Fruit fly (Drosophila melanogaster): ENCODE data around the gene Prosalpha4.

The Prosalpha4 gene

DNA sequence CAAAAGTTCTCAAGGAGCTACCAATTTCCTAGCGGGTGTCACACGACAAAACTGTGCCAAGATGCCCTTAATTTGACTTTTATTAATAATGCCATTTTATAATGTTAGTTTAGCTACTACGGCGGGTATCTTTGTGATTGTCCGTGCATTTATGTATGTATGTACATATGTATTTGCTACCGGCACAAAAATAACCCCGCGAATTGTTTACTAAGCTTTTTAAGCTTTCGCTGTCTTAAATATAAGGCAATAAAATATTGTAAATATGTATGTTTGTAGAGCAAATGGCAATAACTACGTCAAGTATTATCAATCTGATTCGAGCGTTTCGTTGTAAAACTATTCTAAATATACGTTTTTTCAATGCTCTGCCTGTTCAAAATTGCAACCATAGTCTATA, 32.9 kb downstream of the Prosalpha4 start:
- no peak for TF ChIP-seq Myc (optimal IDR thresholded peaks at IDR 0.05)

DNA sequence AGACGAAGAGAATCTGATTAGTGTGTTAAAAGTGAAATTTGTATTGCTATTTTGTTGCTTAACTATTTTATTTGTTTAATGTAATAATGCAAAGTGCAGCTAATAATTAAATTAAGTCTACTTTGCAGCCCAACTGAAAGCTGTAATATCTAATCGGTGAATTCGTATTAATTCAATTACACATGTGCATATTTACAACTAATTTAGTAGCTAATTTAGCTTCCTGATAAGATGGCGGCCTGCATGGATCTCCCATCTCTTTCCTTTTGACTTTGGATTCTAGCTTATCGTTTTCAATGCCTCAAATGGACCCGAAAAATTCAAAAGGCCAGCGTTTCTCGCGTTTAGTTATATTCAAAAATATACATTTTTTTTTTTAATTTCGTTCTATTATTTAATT, 33.7 kb downstream of the Prosalpha4 start:
- TF ChIP-seq Myc (optimal IDR thresholded peaks at IDR 0.05) (no peak), h (optimal IDR thresholded peaks at IDR 0.05) (no peak), ttk (optimal IDR thresholded peaks at IDR 0.05) (no peak), psq (optimal IDR thresholded peaks at IDR 0.05) (no peak), Sin3A (optimal IDR thresholded peaks at IDR 0.05) (no peak), insv (optimal IDR thresholded peaks at IDR 0.05) (no peak)

dm6 chrX:16313078-16313875, 37.2 kb downstream of the Prosalpha4 start, which contains the start of the genes CG9915 and SWIP:
TSS of gene CG9915 (minus strand) at chrX:16313138.
TSS of gene SWIP (plus strand) at chrX:16313709.
- TF ChIP-seq psq (optimal IDR thresholded peaks at IDR 0.05) (no peak), Sin3A (optimal IDR thresholded peaks at IDR 0.05) (no peak), insv (optimal IDR thresholded peaks at IDR 0.05) (no peak), Myc (optimal IDR thresholded peaks at IDR 0.05) (no peak), h (optimal IDR thresholded peaks at IDR 0.05) (no peak), ttk (optimal IDR thresholded peaks at IDR 0.05) (no peak)

dm6 chrX:16318858-16319557, 42.9 kb downstream of the Prosalpha4 start:
- no peak for TF ChIP-seq Myc (optimal IDR thresholded peaks at IDR 0.05)
- no peak for TF ChIP-seq insv (optimal IDR thresholded peaks at IDR 0.05)
- no peak for TF ChIP-seq Sin3A (optimal IDR thresholded peaks at IDR 0.05)
- TF ChIP-seq psq (optimal IDR thresholded peaks at IDR 0.05) = no peak
- no peak for TF ChIP-seq ttk (optimal IDR thresholded peaks at IDR 0.05)

dm6 chrX:16319558-16319924, 43.5 kb downstream of the Prosalpha4 start:
- TF ChIP-seq psq (optimal IDR thresholded peaks at IDR 0.05) (no peak), ttk (optimal IDR thresholded peaks at IDR 0.05) (no peak), Myc (optimal IDR thresholded peaks at IDR 0.05) (no peak), insv (optimal IDR thresholded peaks at IDR 0.05) (no peak), h (optimal IDR thresholded peaks at IDR 0.05) (no peak), Sin3A (optimal IDR thresholded peaks at IDR 0.05) (no peak)

DNA sequence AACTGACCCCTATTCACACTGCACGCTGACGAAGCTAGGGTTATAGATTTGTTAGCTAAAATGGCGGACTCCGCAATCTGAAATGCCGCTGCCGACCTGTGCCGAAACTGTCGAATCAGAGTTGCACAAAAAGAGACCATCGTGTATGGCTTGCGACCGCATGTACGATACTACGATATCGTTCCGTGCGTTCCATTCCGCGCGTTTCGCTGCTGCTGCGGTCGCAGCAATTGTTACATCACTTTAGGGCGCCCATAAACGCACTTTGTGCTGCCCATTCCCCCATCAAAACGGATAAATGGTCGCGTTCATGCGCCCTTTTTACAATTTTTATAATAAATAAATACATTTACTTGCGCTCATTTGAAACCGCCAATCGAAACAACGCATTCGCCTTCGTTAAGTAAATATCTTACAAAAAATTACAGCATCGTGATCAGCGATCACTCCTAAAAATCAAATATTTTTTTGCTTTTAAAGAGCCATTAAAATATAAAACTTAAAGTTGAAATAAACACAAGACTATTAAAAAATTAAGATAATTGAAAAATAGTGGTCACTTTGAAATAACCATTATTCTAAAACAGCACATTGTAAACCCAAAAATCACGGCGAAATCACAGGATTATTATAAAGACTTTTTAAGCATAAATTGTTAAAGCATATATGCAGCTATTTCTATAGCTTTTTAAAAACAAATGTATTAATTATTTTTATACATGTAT, 44.3 kb downstream of the Prosalpha4 start, which contains the start of gene Cyp1:
Gene Cyp1 (minus strand): TSS at position 174 of the 725 bp plus-strand sequence.
- no peak for TF ChIP-seq Myc (optimal IDR thresholded peaks at IDR 0.05)
- no peak for TF ChIP-seq Sin3A (optimal IDR thresholded peaks at IDR 0.05)
- no peak for TF ChIP-seq h (optimal IDR thresholded peaks at IDR 0.05)
- TF ChIP-seq insv (optimal IDR thresholded peaks at IDR 0.05) = no peak
- no peak for TF ChIP-seq psq (optimal IDR thresholded peaks at IDR 0.05)
- no peak for TF ChIP-seq ttk (optimal IDR thresholded peaks at IDR 0.05)

DNA sequence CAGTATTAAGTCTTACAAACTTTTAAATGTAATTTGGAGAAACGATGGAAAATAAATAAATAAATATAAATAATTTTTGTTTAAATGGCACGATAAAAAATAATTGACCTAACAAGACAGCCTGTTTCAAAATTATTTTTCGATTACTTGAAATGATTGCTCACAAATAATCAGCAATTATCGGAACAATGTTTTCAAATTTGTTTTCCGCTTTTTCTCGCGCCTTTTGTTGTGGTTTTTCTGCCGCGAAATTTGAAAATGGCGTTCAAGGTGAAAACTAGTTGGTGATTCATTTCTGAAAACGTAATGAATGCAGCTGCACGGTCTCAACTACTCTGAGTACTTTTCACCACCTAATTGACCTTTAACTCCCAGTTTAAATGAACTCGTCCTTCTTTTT, 45.0 kb downstream of the Prosalpha4 start:
- TF ChIP-seq h (optimal IDR thresholded peaks at IDR 0.05) (no peak), psq (optimal IDR thresholded peaks at IDR 0.05) (no peak), ttk (optimal IDR thresholded peaks at IDR 0.05) (no peak), Myc (optimal IDR thresholded peaks at IDR 0.05) (no peak), Sin3A (optimal IDR thresholded peaks at IDR 0.05) (no peak)

dm6 chrX:16323063-16323462, 47.0 kb downstream of the Prosalpha4 start, which contains the start of the genes CG9917 and CG32579:
TSS of gene CG9917 (minus strand) at chrX:16323231.
TSS of gene CG32579 (plus strand) at chrX:16323286.
- TF ChIP-seq Sin3A (optimal IDR thresholded peaks at IDR 0.05) (no peak), h (optimal IDR thresholded peaks at IDR 0.05) (no peak), insv (optimal IDR thresholded peaks at IDR 0.05) (no peak), ttk (optimal IDR thresholded peaks at IDR 0.05) (no peak), Myc (optimal IDR thresholded peaks at IDR 0.05) (no peak), psq (optimal IDR thresholded peaks at IDR 0.05) (no peak)

DNA sequence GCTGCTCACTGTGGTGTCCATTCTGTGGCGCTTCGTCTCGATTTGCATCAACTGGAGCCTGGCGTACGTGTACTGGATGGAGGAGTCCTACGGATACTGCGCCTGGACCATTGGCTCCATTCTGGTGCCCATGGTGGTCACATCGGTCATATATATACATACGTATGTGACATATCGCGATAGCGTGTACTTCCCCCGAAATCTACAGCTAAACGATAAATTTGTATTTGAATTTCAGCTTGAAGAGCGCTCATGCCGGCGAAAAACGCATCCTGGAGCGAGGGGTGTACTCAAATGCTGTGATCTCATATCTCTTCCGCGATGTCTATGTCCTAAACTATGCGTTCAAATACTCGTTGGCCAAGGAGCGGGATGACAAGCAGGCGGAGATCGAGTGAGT, 47.5 kb downstream of the Prosalpha4 start:
- TF ChIP-seq insv (optimal IDR thresholded peaks at IDR 0.05) = no peak
- TF ChIP-seq ttk (optimal IDR thresholded peaks at IDR 0.05) = no peak
- TF ChIP-seq psq (optimal IDR thresholded peaks at IDR 0.05) = no peak
- TF ChIP-seq Sin3A (optimal IDR thresholded peaks at IDR 0.05) = no peak

DNA sequence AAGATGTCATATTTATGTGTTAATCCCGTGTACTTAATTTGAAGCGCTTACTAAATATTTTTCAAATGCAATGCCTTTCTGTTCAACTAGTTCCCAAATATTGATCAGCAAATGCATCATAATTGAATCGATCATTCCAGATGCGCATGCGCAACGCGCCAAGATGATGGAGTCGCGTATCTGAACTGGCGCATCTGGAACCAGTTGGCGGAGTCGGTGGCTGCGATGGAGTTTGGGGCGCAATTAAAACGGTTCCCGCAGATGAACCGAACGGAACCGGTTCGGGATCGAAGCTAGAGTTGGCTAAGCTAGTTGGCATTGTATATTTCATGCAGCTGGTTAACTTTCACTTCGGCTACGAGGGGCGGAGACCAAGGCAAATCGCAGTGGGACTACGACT, 49.4 kb downstream of the Prosalpha4 start, which contains the start of gene CalpC:
Gene CalpC (plus strand): TSS at position 292 of the 400 bp plus-strand sequence.
- no peak for TF ChIP-seq h (optimal IDR thresholded peaks at IDR 0.05)
- no peak for TF ChIP-seq Myc (optimal IDR thresholded peaks at IDR 0.05)
- TF ChIP-seq insv (optimal IDR thresholded peaks at IDR 0.05) = no peak
- no peak for TF ChIP-seq psq (optimal IDR thresholded peaks at IDR 0.05)
- no peak for TF ChIP-seq ttk (optimal IDR thresholded peaks at IDR 0.05)
- TF ChIP-seq Sin3A (optimal IDR thresholded peaks at IDR 0.05) = no peak

Measured in Kc167 (cell line).